Fruit fly (Drosophila melanogaster): Measurements from ENCODE around the gene CG2061.

DNA sequence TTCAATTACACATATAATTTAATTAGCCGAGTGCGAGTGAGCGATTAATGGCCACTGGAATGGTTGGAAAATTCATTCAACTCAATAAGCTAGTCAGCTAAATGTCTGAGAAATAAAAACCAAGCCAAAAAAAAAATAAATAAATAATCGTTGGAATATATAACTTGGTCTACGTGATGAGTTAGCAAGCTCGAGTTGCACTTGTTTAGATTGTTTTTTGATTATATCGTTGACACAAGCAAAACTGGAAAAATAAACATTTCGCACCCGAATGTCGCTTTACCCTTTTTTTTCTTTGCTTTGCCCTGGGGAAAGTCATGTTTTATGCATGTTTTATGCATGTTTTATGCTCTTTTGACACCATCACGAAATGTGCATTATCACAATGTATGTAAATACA lies 9.3 kb upstream of the CG2061 start:
- no peak for TF ChIP-seq CG8478 (optimal IDR thresholded peaks at IDR 0.05)
- TF ChIP-seq CTCF (optimal IDR thresholded peaks at IDR 0.05), result no peak

Data from S2 (cell line).